Fruit fly (Drosophila melanogaster) whole organism, adult: ENCODE results near the gene E5.

ENCODE experiments used
- CG11617 ChIP-seq: fragments of 200-800 bp; sonication (Bioruptor generic); optimal IDR thresholded peaks from 2 replicates; lab custom pipeline; 2017; ENCODE audit warnings: mild to moderate bottlenecking, missing biosample characterization, missing genetic modification reagents, missing genetic modification characterization
- CG1620 ChIP-seq: fragments of 200-800 bp; sonication (Bioruptor generic); optimal IDR thresholded peaks from 2 replicates; lab custom pipeline; 2016; ENCODE audit warnings: missing biosample characterization, missing genetic modification characterization
- Crg-1 ChIP-seq: fragments of 200-800 bp; sonication (Bioruptor generic); optimal IDR thresholded peaks from 2 replicates; lab custom pipeline; 2016; ENCODE audit warnings: missing biosample characterization, missing genetic modification characterization
- Hr96 ChIP-seq: fragments of 200-800 bp; sonication (Bioruptor generic); optimal IDR thresholded peaks from 2 replicates; lab custom pipeline; 2016; ENCODE audit warnings: missing biosample characterization, missing genetic modification characterization
- cnc ChIP-seq, 2 experiments: fragments of >200 bp; optimal IDR thresholded peaks; 2 replicates each; lab custom pipeline; 2017
- kay ChIP-seq: fragments of 200-800 bp; sonication (Bioruptor generic); peaks from one replicate; lab custom pipeline; 2016; ENCODE audit warnings: missing biosample characterization, missing genetic modification characterization, borderline replicate concordance
- pad ChIP-seq: fragments of 200-800 bp; sonication (Bioruptor generic); optimal IDR thresholded peaks from 3 replicates; lab custom pipeline; 2017; ENCODE audit warnings: missing biosample characterization, missing genetic modification characterization, mild to moderate bottlenecking, moderate library complexity, missing genetic modification reagents
- tj ChIP-seq: fragments of 200-800 bp; sonication (Bioruptor generic); optimal IDR thresholded peaks from 3 replicates; lab custom pipeline; 2017; ENCODE audit warnings: missing biosample characterization, mild to moderate bottlenecking, missing genetic modification characterization, moderate library complexity
- toe ChIP-seq: fragments of 200-800 bp; sonication (Bioruptor generic); optimal IDR thresholded peaks from 2 replicates; lab custom pipeline; 2016; ENCODE audit warnings: missing biosample characterization, missing genetic modification characterization

dm6 chr3R:13916546-13916945 is 41.8 kb upstream of the E5 start:
- TF ChIP-seq kay (GFP tag; lab: Kevin White, UChicago) (no peak), pad (GFP tag; lab: Kevin White, UChicago) (no peak), Hr96 (GFP tag; lab: Kevin White, UChicago) (no peak), Crg-1 (GFP tag; lab: Kevin White, UChicago) (no peak), cnc (optimal IDR thresholded peaks at IDR 0.05; lab: Kevin White, UChicago) (no peak), toe (GFP tag; lab: Kevin White, UChicago) (no peak), tj (GFP tag; lab: Kevin White, UChicago) (no peak), CG11617 (GFP tag; lab: Kevin White, UChicago) (no peak), CG1620 (GFP tag; lab: Kevin White, UChicago) (no peak)
